Fruit fly (Drosophila melanogaster): ENCODE measurements around the gene Cpr65Ax1.
A peak's percentile ranks its signal among the peaks of the same experiment; 100 is the strongest.

The Cpr65Ax1 gene

DNA sequence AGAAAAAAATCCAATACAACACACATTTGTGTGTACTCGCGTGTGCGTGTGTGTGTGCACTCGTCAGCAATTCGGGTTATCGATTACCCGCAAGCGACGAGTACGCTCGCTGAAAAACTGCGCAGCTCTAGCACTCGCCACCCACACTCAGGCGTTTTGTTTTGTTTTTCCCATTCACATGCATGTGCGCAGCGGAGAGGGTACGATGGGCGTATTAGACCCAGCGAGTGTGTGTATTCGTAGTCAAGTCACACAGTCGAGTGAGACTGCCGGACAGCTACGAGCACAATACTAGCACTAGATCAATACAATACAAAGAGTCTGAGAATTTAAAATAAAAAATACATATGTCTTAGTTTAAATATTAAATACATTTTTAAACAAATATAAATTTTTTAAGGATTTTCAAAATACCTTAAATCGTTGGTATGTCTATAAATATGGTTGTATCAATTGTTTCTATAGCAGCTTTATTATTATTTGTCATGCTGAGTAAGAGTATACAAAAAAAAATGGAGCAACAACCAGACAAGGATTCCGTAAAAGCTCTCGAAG, 37.2 kb upstream of the Cpr65Ax1 start, which contains the start of the genes D19B and CG43293 (continued):
- TF ChIP-seq Opbp (GFP tag; IDR thresholded peaks at IDR 0.05; ENCODE audit: partially characterized antibody) (peak; percentile 77; the same call in 2 of the 3 replicates), CG5953 (GFP tag; IDR thresholded peaks at IDR 0.05) (peak; percentile 87), Usf (GFP tag; optimal IDR thresholded peaks at IDR 0.05) (peak; percentile 72), slou (GFP tag; optimal IDR thresholded peaks at IDR 0.05) (peak; percentile 59), CG7928 (GFP tag; optimal IDR thresholded peaks at IDR 0.05) (peak; percentile 61), CG42726 (GFP tag; IDR thresholded peaks at IDR 0.05; ENCODE audit: partially characterized antibody) (no peak), zfh1 (GFP tag; IDR thresholded peaks at IDR 0.05) (peak; percentile 93), Lhr (GFP tag; optimal IDR thresholded peaks at IDR 0.05) (peak; percentile 63), tll (GFP tag; optimal IDR thresholded peaks at IDR 0.05) (peak in 1 of 2 experiments; percentile 76), CG11560 (tag; IDR thresholded peaks at IDR 0.05) (peak; percentile 72; the same call in 2 of the 3 replicates), E2f1 (GFP tag; IDR thresholded peaks at IDR 0.05) (peak; percentile 91), amos (GFP tag; IDR thresholded peaks at IDR 0.05; ENCODE audit: partially characterized antibody) (peak; percentile 55; the same call in 1 of the 2 replicates), nerfin-2 (GFP tag; IDR thresholded peaks at IDR 0.05; ENCODE audit: partially characterized antibody) (peak; percentile 77), CG16815 (GFP tag; optimal IDR thresholded peaks at IDR 0.05) (peak; percentile 74), tup (GFP tag; optimal IDR thresholded peaks at IDR 0.05) (peak; percentile 84), CG30020 (tag; optimal IDR thresholded peaks at IDR 0.05) (peak; percentile 53), sisA (GFP tag; IDR thresholded peaks at IDR 0.05) (peak; percentile 91), Tbp (GFP tag; optimal IDR thresholded peaks at IDR 0.05) (no peak), Oli (tag; optimal IDR thresholded peaks at IDR 0.05) (peak; percentile 83), ERR (GFP tag; optimal IDR thresholded peaks at IDR 0.05) (peak; percentile 90), CG1603 (tag; optimal IDR thresholded peaks at IDR 0.05) (peak; percentile 91), CG1024 (GFP tag; IDR thresholded peaks at IDR 0.05) (peak; percentile 86), CG17612 (GFP tag; IDR thresholded peaks at IDR 0.05) (peak; percentile 66), bsh (GFP tag; optimal IDR thresholded peaks at IDR 0.05) (peak; percentile 82 to 90), Dad (GFP tag; optimal IDR thresholded peaks at IDR 0.05) (peak; percentile 80), Med (GFP tag) (peak; percentile 99), dmrt11E (tag; optimal IDR thresholded peaks at IDR 0.05) (peak; percentile 78), chif (GFP tag; optimal IDR thresholded peaks at IDR 0.05) (peak; percentile 80 to 87), CG31365 (tag; optimal IDR thresholded peaks at IDR 0.05) (peak; percentile 58), C15 (GFP tag; IDR thresholded peaks at IDR 0.05) (peak; percentile 89), CG3726 (GFP tag; IDR thresholded peaks at IDR 0.05) (peak; percentile 87), org-1 (GFP tag; optimal IDR thresholded peaks at IDR 0.05) (peak; percentile 63), dpn (GFP tag; optimal IDR thresholded peaks at IDR 0.05) (peak; percentile 92 to 93), cas (GFP tag; IDR thresholded peaks at IDR 0.05) (peak; percentile 81), her (GFP tag; optimal IDR thresholded peaks at IDR 0.05) (peak; percentile 88), CG18619 (GFP tag; optimal IDR thresholded peaks at IDR 0.05) (peak; percentile 87), hbn (GFP tag; IDR thresholded peaks at IDR 0.05; ENCODE audit: partially characterized antibody) (peak; percentile 45; the same call in 1 of the 2 replicates), CG7745 (tag; optimal IDR thresholded peaks at IDR 0.05) (no peak), crc (GFP tag; optimal IDR thresholded peaks at IDR 0.05) (peak; percentile 81), zfh2 (GFP tag; optimal IDR thresholded peaks at IDR 0.05) (peak; percentile 86), H15 (GFP tag; IDR thresholded peaks at IDR 0.05) (peak; percentile 87), Dek (tag; optimal IDR thresholded peaks at IDR 0.05) (peak; percentile 90), ato (GFP tag; IDR thresholded peaks at IDR 0.05; ENCODE audit: partially characterized antibody) (peak; percentile 62), CG13424 (tag; optimal IDR thresholded peaks at IDR 0.05) (peak; percentile 87), CG6689 (GFP tag; IDR thresholded peaks at IDR 0.05) (peak; percentile 84), az2 (GFP tag; optimal IDR thresholded peaks at IDR 0.05) (peak; percentile 94), tna (GFP tag; IDR thresholded peaks at IDR 0.05; ENCODE audit: partially characterized antibody) (peak; percentile 59; the same call in 1 of the 2 replicates), CG14710 (tag; optimal IDR thresholded peaks at IDR 0.05) (peak; percentile 74), CoRest (tag; optimal IDR thresholded peaks at IDR 0.05) (peak; percentile 83)
